Fruit fly (Drosophila melanogaster) whole organism, wandering third instar larva: ENCODE data around the gene Cap-D2.

Experiments used
- Abd-B ChIP-seq: fragments of >200 bp; optimal IDR thresholded peaks from 2 replicates; lab custom pipeline; 2017; ENCODE audit warnings: missing biosample characterization, missing genetic modification characterization
- CG32264 ChIP-seq: fragments of 200-800 bp; sonication (Bioruptor generic); optimal IDR thresholded peaks from 2 replicates; lab custom pipeline; 2016; ENCODE audit warnings: missing biosample characterization, missing genetic modification characterization
- CG9705 ChIP-seq: fragments of 200-800 bp; sonication (Bioruptor generic); optimal IDR thresholded peaks from 2 replicates; lab custom pipeline; 2018; ENCODE audit warnings: missing biosample characterization, mild to moderate bottlenecking, missing genetic modification characterization
- CrebA ChIP-seq: fragments of 200-800 bp; sonication (Bioruptor generic); optimal IDR thresholded peaks from 2 replicates; lab custom pipeline; 2016; ENCODE audit warnings: missing biosample characterization, mild to moderate bottlenecking, missing genetic modification characterization, borderline replicate concordance
- Dfd ChIP-seq: fragments of >200 bp; optimal IDR thresholded peaks from 2 replicates; lab custom pipeline; 2017; ENCODE audit warnings: missing biosample characterization, missing genetic modification characterization
- Dif ChIP-seq: fragments of 200-275, 200-300 bp; sonication (Bioruptor generic); optimal IDR thresholded peaks from 2 replicates; lab custom pipeline; 2018; ENCODE audit warnings: missing biosample characterization, missing genetic modification characterization; ENCODE audit not compliant: partially characterized antibody
- GATAd ChIP-seq: sonication (Bioruptor generic); optimal IDR thresholded peaks from 2 replicates; lab custom pipeline; 2016; ENCODE audit warnings: missing biosample characterization, missing genetic modification characterization
- HLH106 ChIP-seq: fragments of 200-800 bp; optimal IDR thresholded peaks from 3 replicates; lab custom pipeline; 2019; ENCODE audit warnings: missing biosample characterization, mild to moderate bottlenecking, missing genetic modification characterization, moderate library complexity
- Hnf4 ChIP-seq: fragments of 200-800 bp; sonication (Bioruptor generic); optimal IDR thresholded peaks from 2 replicates; lab custom pipeline; 2016; ENCODE audit warnings: missing biosample characterization, mild to moderate bottlenecking, missing genetic modification characterization
- Hr78 ChIP-seq: fragments of >200 bp; optimal IDR thresholded peaks from 2 replicates; lab custom pipeline; 2017; ENCODE audit warnings: missing biosample characterization, missing genetic modification characterization
- Hr83 ChIP-seq: fragments of 200-300 bp; sonication (Bioruptor generic); optimal IDR thresholded peaks from 2 replicates; lab custom pipeline; 2016; ENCODE audit warnings: missing biosample characterization, mild to moderate bottlenecking, missing genetic modification characterization, moderate library complexity; ENCODE audit not compliant: poor library complexity, severe bottlenecking
- Jra ChIP-seq: sonication (Bioruptor generic); optimal IDR thresholded peaks from 2 replicates; lab custom pipeline; 2016; ENCODE audit warnings: missing biosample characterization, missing genetic modification characterization
- Mio ChIP-seq: sonication (Bioruptor generic); optimal IDR thresholded peaks from 2 replicates; lab custom pipeline; 2016; ENCODE audit warnings: missing biosample characterization, missing genetic modification characterization
- Myc ChIP-seq: fragments of >200 bp; optimal IDR thresholded peaks from 2 replicates; lab custom pipeline; 2017
- N ChIP-seq: fragments of >200 bp; optimal IDR thresholded peaks from 2 replicates; lab custom pipeline; 2018; ENCODE audit warnings: missing biosample characterization, missing external identifiers, missing genetic modification characterization
- OdsH ChIP-seq: fragments of 200-800 bp; sonication (Bioruptor generic); optimal IDR thresholded peaks from 2 replicates; lab custom pipeline; 2016; ENCODE audit warnings: missing biosample characterization, mild to moderate bottlenecking, missing genetic modification characterization
- Rel ChIP-seq, 2 experiments: fragments of 200-800 bp; sonication (Bioruptor generic) in 1 of 2; optimal IDR thresholded peaks; 2 replicates in 1 of 2; 3 replicates in 1 of 2; lab custom pipeline; 2016 to 2019; ENCODE audit warnings: mild to moderate bottlenecking in 2 of 2, missing biosample characterization in 2 of 2, missing genetic modification characterization in 2 of 2, moderate library complexity in 1 of 2
- Sp1 ChIP-seq: fragments of 200-800 bp; sonication (Bioruptor generic); optimal IDR thresholded peaks from 3 replicates; lab custom pipeline; 2019; ENCODE audit warnings: missing biosample characterization, mild to moderate bottlenecking, missing genetic modification characterization, moderate library complexity
- Vsx2 ChIP-seq: fragments of 200-300, 225-300 bp; sonication (Bioruptor generic); optimal IDR thresholded peaks from 2 replicates; lab custom pipeline; 2018; ENCODE audit warnings: missing biosample characterization, missing genetic modification characterization; ENCODE audit not compliant: partially characterized antibody
- br ChIP-seq: fragments of 200-800 bp; sonication (Bioruptor generic); optimal IDR thresholded peaks from 2 replicates; lab custom pipeline; 2016; ENCODE audit warnings: missing biosample characterization, missing genetic modification characterization
- brk ChIP-seq: fragments of 200-800 bp; sonication (Bioruptor generic); optimal IDR thresholded peaks from 2 replicates; lab custom pipeline; 2016; ENCODE audit warnings: missing biosample characterization, mild to moderate bottlenecking, missing genetic modification characterization
- dl ChIP-seq, 2 experiments: fragments of 175-275, 200-275 bp in 1 of 2; fragments of 200-275 bp in 1 of 2; sonication (Bioruptor generic); optimal IDR thresholded peaks; lab custom pipeline; 2018; ENCODE audit warnings: mild to moderate bottlenecking in 2 of 2, missing biosample characterization in 2 of 2, missing genetic modification characterization in 2 of 2, moderate library complexity in 2 of 2; ENCODE audit not compliant: partially characterized antibody in 2 of 2, insufficient read depth in 1 of 2
- dmrt93B ChIP-seq: fragments of 200-800 bp; sonication (Bioruptor generic); optimal IDR thresholded peaks from 2 replicates; lab custom pipeline; 2018; ENCODE audit warnings: missing biosample characterization, mild to moderate bottlenecking, missing genetic modification characterization
- dsf ChIP-seq: sonication (Bioruptor generic); optimal IDR thresholded peaks from 2 replicates; lab custom pipeline; 2016; ENCODE audit warnings: missing biosample characterization, missing genetic modification characterization, borderline replicate concordance
- ey ChIP-seq: fragments of 200-800 bp; sonication (Bioruptor generic); optimal IDR thresholded peaks from 2 replicates; lab custom pipeline; 2016; ENCODE audit warnings: missing biosample characterization, missing genetic modification characterization
- foxo ChIP-seq, 2 experiments: fragments of 200-800 bp; sonication (Bioruptor generic); optimal IDR thresholded peaks; 2 replicates in 1 of 2; 3 replicates in 1 of 2; lab custom pipeline; 2016 to 2017; ENCODE audit warnings: missing biosample characterization in 2 of 2, missing genetic modification characterization in 2 of 2
- fru ChIP-seq: fragments of 200-800 bp; sonication (Bioruptor generic); optimal IDR thresholded peaks from 3 replicates; lab custom pipeline; 2016; ENCODE audit warnings: missing biosample characterization, mild to moderate bottlenecking, missing genetic modification characterization
- h ChIP-seq: fragments of 200-800 bp; sonication (Bioruptor generic); optimal IDR thresholded peaks from 3 replicates; lab custom pipeline; 2016; ENCODE audit warnings: missing biosample characterization, mild to moderate bottlenecking, missing genetic modification characterization
- jim ChIP-seq: fragments of 175-275, 200-325 bp; sonication (Bioruptor generic); optimal IDR thresholded peaks from 2 replicates; lab custom pipeline; 2016; ENCODE audit warnings: missing biosample characterization, mild to moderate bottlenecking, missing genetic modification characterization
- lola ChIP-seq: fragments of >200 bp; optimal IDR thresholded peaks from 2 replicates; lab custom pipeline; 2017; ENCODE audit warnings: missing biosample characterization, missing genetic modification characterization
- pan ChIP-seq: fragments of >200 bp; optimal IDR thresholded peaks from 2 replicates; lab custom pipeline; 2017
- psq ChIP-seq: fragments of 200-800 bp; sonication (Bioruptor generic); optimal IDR thresholded peaks from 3 replicates; lab custom pipeline; 2017; ENCODE audit warnings: missing biosample characterization, mild to moderate bottlenecking, missing genetic modification characterization, moderate library complexity
- rgr ChIP-seq: fragments of 200-800 bp; sonication (Bioruptor generic); optimal IDR thresholded peaks from 3 replicates; lab custom pipeline; 2016; ENCODE audit warnings: missing biosample characterization, mild to moderate bottlenecking, missing genetic modification characterization
- sage ChIP-seq: fragments of 200-800 bp; sonication (Bioruptor generic); optimal IDR thresholded peaks from 2 replicates; lab custom pipeline; 2016; ENCODE audit warnings: missing biosample characterization, mild to moderate bottlenecking, missing genetic modification characterization
- sv ChIP-seq: fragments of 200-800 bp; sonication (Bioruptor generic); optimal IDR thresholded peaks from 3 replicates; lab custom pipeline; 2016; ENCODE audit warnings: missing biosample characterization, missing genetic modification characterization
- tai ChIP-seq: sonication (Bioruptor generic); optimal IDR thresholded peaks from 2 replicates; lab custom pipeline; 2016; ENCODE audit warnings: missing biosample characterization, missing genetic modification characterization
- usp ChIP-seq: fragments of >200 bp; optimal IDR thresholded peaks from 2 replicates; lab custom pipeline; 2017; ENCODE audit warnings: missing biosample characterization, missing genetic modification characterization
- woc ChIP-seq: sonication (Bioruptor generic); optimal IDR thresholded peaks from 2 replicates; lab custom pipeline; 2016; ENCODE audit warnings: missing biosample characterization, mild to moderate bottlenecking, missing genetic modification characterization

The Cap-D2 gene

DNA sequence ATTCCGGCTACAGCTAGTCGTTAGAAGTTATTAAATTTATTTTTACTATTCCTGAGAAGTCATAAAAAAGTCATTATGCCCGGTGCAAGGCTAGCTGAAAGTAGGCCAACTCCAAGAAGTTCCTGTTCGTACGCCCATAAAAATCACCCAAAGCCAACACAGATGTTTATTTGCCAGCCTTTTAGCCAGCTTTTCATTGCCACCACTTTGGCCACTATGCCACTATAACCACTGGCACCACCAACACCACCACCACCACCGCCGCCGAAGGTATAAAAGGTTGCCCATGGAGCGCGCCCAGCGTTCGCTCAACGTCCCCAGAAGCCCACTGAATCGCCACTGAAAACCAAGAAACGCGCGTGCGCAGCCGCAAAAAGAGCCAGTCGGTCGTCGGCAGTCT, 42.9 kb downstream of the Cap-D2 start, which contains the start of gene CG15506:
TSS of gene CG15506 (plus strand) at position 301 of the 400 bp plus-strand sequence.
- no peak for TF ChIP-seq h (GFP tag; lab: Kevin White, UChicago)
- TF ChIP-seq dsf (GFP tag; lab: Kevin White, UChicago): no peak
- TF ChIP-seq lola (GFP tag; lab: Kevin White, UChicago): no peak
- TF ChIP-seq ey (GFP tag; lab: Kevin White, UChicago): no peak
- no peak for TF ChIP-seq brk
- TF ChIP-seq jim: no peak
- no peak for TF ChIP-seq N (GFP tag; lab: Kevin White, UChicago)
- no peak for TF ChIP-seq Rel (GFP tag; optimal IDR thresholded peaks at IDR 0.05; lab: Kevin White, UChicago)
- no peak for TF ChIP-seq Rel (tag; optimal IDR thresholded peaks at IDR 0.05; lab: Kevin White, UChicago)
- TF ChIP-seq foxo (GFP tag; optimal IDR thresholded peaks at IDR 0.05; lab: Kevin White, UChicago): no peak
- TF ChIP-seq br: no peak
- no peak for TF ChIP-seq sv (GFP tag; lab: Kevin White, UChicago)
- TF ChIP-seq Jra (GFP tag; lab: Kevin White, UChicago): no peak
- TF ChIP-seq dmrt93B (GFP tag; lab: Kevin White, UChicago): no peak
- TF ChIP-seq HLH106 (tag; lab: Kevin White, UChicago): no peak
- TF ChIP-seq, all 38 proteins: peak for 0

DNA sequence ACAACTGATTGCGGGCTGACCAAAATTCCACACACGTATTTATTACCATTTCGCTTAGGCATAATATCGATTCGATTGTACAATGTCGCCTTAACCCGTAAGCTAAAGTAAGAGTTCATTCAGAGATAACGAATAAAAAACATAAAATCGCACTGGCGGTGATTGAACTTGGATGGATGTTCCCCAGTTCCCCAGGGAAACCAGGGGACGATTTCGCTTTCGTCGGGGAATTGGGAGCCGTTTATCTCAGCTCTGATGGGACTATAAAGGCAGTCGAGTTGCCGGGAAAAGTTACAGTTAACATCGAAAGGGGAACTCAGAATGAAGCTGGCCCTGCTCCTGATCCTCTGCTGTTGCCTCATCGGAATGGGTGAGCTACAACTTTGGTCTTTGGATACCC, 46.8 kb downstream of the Cap-D2 start, which contains the start of gene CG34296:
TSS of gene CG34296 (plus strand) at position 301 of the 400 bp plus-strand sequence.
- TF ChIP-seq foxo (GFP tag; optimal IDR thresholded peaks at IDR 0.05; lab: Kevin White, UChicago) (no peak), ey (GFP tag; lab: Kevin White, UChicago) (no peak), brk (no peak)
- TF ChIP-seq, all 38 proteins: peak for 0

DNA sequence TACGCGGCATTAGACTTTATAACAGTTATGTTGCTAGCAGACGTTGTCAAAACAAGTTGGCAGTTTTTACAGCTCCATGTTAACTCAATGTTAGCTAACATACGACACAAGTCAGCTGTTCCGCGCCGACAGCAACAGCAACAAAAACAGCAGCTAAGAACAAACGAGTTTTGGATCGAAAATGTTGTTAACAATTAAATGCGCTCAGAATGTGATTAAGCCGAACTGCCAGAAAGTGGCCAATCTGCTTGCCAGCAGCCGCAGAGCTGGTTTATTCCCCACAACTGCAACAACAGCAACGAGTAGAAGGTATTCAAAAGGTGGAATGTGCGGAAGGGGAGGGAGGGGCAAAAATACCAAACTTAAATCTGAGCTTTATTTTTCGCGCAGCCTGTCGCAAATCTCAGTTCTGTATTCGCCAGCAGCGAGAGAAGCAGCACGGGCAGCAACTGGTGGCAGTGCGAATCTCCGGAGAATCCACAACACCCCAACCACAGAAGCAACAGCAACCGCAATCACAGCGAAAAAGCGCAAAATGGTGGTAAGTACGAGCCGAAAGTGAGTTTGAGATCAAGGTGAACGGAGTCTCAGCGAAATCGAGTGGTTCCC, 47.7 kb downstream of the Cap-D2 start, which contains the start of gene Pcd:
TSS of gene Pcd (plus strand) at position 116 of the 609 bp plus-strand sequence.
- no peak for TF ChIP-seq ey (GFP tag; lab: Kevin White, UChicago)
- TF ChIP-seq Dfd (GFP tag; lab: Kevin White, UChicago): no peak
- TF ChIP-seq CrebA: no peak
- TF ChIP-seq rgr (GFP tag; lab: Kevin White, UChicago): peak; percentile 11
- TF ChIP-seq pan (lab: Kevin White, UChicago): no peak
- no peak for TF ChIP-seq dmrt93B (GFP tag; lab: Kevin White, UChicago)
- TF ChIP-seq Dif (GFP tag; lab: Kevin White, UChicago): no peak
- TF ChIP-seq sv (GFP tag; lab: Kevin White, UChicago): no peak
- peak; percentile 11 for TF ChIP-seq sage (GFP tag; lab: Kevin White, UChicago)
- TF ChIP-seq Jra (GFP tag; lab: Kevin White, UChicago): no peak
- TF ChIP-seq dsf (GFP tag; lab: Kevin White, UChicago): no peak
- no peak for TF ChIP-seq Myc (lab: Kevin White, UChicago)
- no peak for TF ChIP-seq HLH106 (tag; lab: Kevin White, UChicago)
- TF ChIP-seq Hr78: no peak
- no peak for TF ChIP-seq Abd-B (GFP tag; lab: Kevin White, UChicago)
- TF ChIP-seq CG9705 (GFP tag; lab: Kevin White, UChicago): no peak
- TF ChIP-seq N (GFP tag; lab: Kevin White, UChicago): no peak
- no peak for TF ChIP-seq Mio
- TF ChIP-seq Rel (GFP tag; optimal IDR thresholded peaks at IDR 0.05; lab: Kevin White, UChicago): no peak
- TF ChIP-seq Rel (tag; optimal IDR thresholded peaks at IDR 0.05; lab: Kevin White, UChicago): peak; percentile 53
- TF ChIP-seq Vsx2 (GFP tag; lab: Kevin White, UChicago): no peak
- TF ChIP-seq jim: no peak
- peak; percentile 2 for TF ChIP-seq Hr83 (GFP tag; lab: Kevin White, UChicago)
- TF ChIP-seq usp (GFP tag; lab: Kevin White, UChicago): no peak
- no peak for TF ChIP-seq h (GFP tag; lab: Kevin White, UChicago)
- no peak for TF ChIP-seq CG32264 (GFP tag; lab: Kevin White, UChicago)
- no peak for TF ChIP-seq tai (GFP tag; lab: Kevin White, UChicago)
- TF ChIP-seq fru: no peak
- no peak for TF ChIP-seq psq (GFP tag; lab: Kevin White, UChicago)
- peak; percentile 39 for TF ChIP-seq Sp1
- TF ChIP-seq GATAd (GFP tag; lab: Kevin White, UChicago): no peak
- TF ChIP-seq foxo (GFP tag; optimal IDR thresholded peaks at IDR 0.05; lab: Kevin White, UChicago): no peak
- no peak for TF ChIP-seq Hnf4 (GFP tag; lab: Kevin White, UChicago)
- no peak for TF ChIP-seq br
- TF ChIP-seq OdsH: peak; percentile 25
- TF ChIP-seq brk: no peak
- TF ChIP-seq lola (GFP tag; lab: Kevin White, UChicago): no peak
- no peak for TF ChIP-seq dl (GFP tag; optimal IDR thresholded peaks at IDR 0.05; lab: Kevin White, UChicago; ENCODE audit: insufficient read depth in 1 of 2, partially characterized antibody in 2 of 2)
- TF ChIP-seq woc: no peak
